Worm (Caenorhabditis elegans): ENCODE data around the gene T19D2.3.
A peak's percentile ranks its signal among the peaks of the same experiment; 100 is the strongest.

T19D2.3 gene

ce11 chrX:3949026-3949425 is 10.0 kb downstream of the T19D2.3 start:
- TF ChIP-seq elt-1 (tag; optimal IDR thresholded peaks at IDR 0.05) (no peak), fkh-2 (tag; optimal IDR thresholded peaks at IDR 0.05) (no peak), egl-5 (tag; optimal IDR thresholded peaks at IDR 0.05) (no peak), ztf-4 (tag; optimal IDR thresholded peaks at IDR 0.05) (no peak), elt-2 (tag; optimal IDR thresholded peaks at IDR 0.05) (peak; percentile 78), ZK546.5 (tag; optimal IDR thresholded peaks at IDR 0.05) (no peak), skn-1 (tag; optimal IDR thresholded peaks at IDR 0.05) (peak; percentile 28), eor-1 (tag; optimal IDR thresholded peaks at IDR 0.05) (no peak), nhr-76 (tag; optimal IDR thresholded peaks at IDR 0.05) (no peak), fkh-10 (GFP tag; optimal IDR thresholded peaks at IDR 0.05) (no peak), nhr-12 (tag; optimal IDR thresholded peaks at IDR 0.05) (no peak), nhr-237 (tag; optimal IDR thresholded peaks at IDR 0.05) (no peak), ceh-28 (tag; optimal IDR thresholded peaks at IDR 0.05) (peak; percentile 4), tbx-2 (tag; optimal IDR thresholded peaks at IDR 0.05) (no peak), mdl-1 (tag; optimal IDR thresholded peaks at IDR 0.05) (no peak), ceh-9 (tag; optimal IDR thresholded peaks at IDR 0.05) (no peak), jun-1 (tag; optimal IDR thresholded peaks at IDR 0.05) (no peak), nhr-28 (tag; optimal IDR thresholded peaks at IDR 0.05) (no peak), ceh-16 (tag; optimal IDR thresholded peaks at IDR 0.05) (no peak), pqm-1 (tag; optimal IDR thresholded peaks at IDR 0.05) (peak; percentile 68), mml-1 (tag; optimal IDR thresholded peaks at IDR 0.05) (no peak), zag-1 (tag; optimal IDR thresholded peaks at IDR 0.05) (no peak), nhr-77 (tag; optimal IDR thresholded peaks at IDR 0.05) (no peak), elt-3 (tag; optimal IDR thresholded peaks at IDR 0.05) (no peak), nfya-1 (tag; optimal IDR thresholded peaks at IDR 0.05; ENCODE audit: insufficient read depth) (no peak), aly-2 (tag; optimal IDR thresholded peaks at IDR 0.05) (no peak), ceh-82 (tag; optimal IDR thresholded peaks at IDR 0.05) (no peak), fos-1 (tag; optimal IDR thresholded peaks at IDR 0.05) (no peak)

- no peak for TF ChIP-seq ceh-82 (tag; optimal IDR thresholded peaks at IDR 0.05)
- TF ChIP-seq lin-15B (tag; optimal IDR thresholded peaks at IDR 0.05), result no peak
- TF ChIP-seq lsy-12 (tag; optimal IDR thresholded peaks at IDR 0.05), result no peak
- TF ChIP-seq egl-27 (tag; optimal IDR thresholded peaks at IDR 0.05), result no peak
- no peak for TF ChIP-seq sea-2 (GFP tag; optimal IDR thresholded peaks at IDR 0.05)
These were observed 10.7 kb downstream of the T19D2.3 start for ce11 chrX:3949763-3950162.

ce11 chrX:3952737-3953136 is 13.7 kb downstream of the T19D2.3 start:
- TF ChIP-seq nfya-1 (tag; optimal IDR thresholded peaks at IDR 0.05; ENCODE audit: insufficient read depth), result no peak
- TF ChIP-seq daf-12 (tag; optimal IDR thresholded peaks at IDR 0.05), result no peak
- TF ChIP-seq pha-4 (tag; optimal IDR thresholded peaks at IDR 0.05), result peak; percentile 12
- peak; percentile 28 for TF ChIP-seq pqm-1 (tag; optimal IDR thresholded peaks at IDR 0.05)
- peak; percentile 81 for TF ChIP-seq elt-2 (tag; optimal IDR thresholded peaks at IDR 0.05)

ce11 chrX:3957475-3958204 is 18.6 kb downstream of the T19D2.3 start:
- TF ChIP-seq daf-12 (tag; optimal IDR thresholded peaks at IDR 0.05), result no peak
- TF ChIP-seq fkh-2 (tag; optimal IDR thresholded peaks at IDR 0.05), result no peak
- no peak for TF ChIP-seq eor-1 (tag; optimal IDR thresholded peaks at IDR 0.05)
- peak; percentile 23 for TF ChIP-seq nfya-1 (tag; optimal IDR thresholded peaks at IDR 0.05; ENCODE audit: insufficient read depth)

DNA sequence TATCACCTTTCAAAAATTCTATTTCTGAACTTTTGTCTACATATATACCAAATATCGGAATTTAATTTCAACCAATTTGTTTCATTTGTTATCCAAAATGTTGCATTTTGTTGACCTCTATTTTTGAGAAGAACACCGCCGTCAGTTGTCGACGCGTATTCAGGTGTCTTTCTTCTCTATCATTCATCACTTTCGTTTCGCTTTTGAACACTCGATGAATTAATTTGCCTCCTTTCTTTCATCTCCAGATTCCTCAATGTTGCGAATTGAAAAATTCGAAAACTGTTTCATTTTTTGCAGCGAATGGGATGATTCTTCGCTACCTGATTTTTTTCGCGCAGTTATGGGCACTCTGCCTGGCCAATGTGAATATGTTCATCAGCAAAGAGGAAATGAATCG is 19.2 kb downstream of the T19D2.3 start, which contains the start of gene lin-18:
Gene lin-18 (plus strand): TSS at position 301 of the 400 bp plus-strand sequence.
- TF ChIP-seq lin-15B (tag; optimal IDR thresholded peaks at IDR 0.05) (no peak), elt-2 (tag; optimal IDR thresholded peaks at IDR 0.05) (no peak), zag-1 (tag; optimal IDR thresholded peaks at IDR 0.05) (no peak), lsy-12 (tag; optimal IDR thresholded peaks at IDR 0.05) (no peak), sea-2 (GFP tag; optimal IDR thresholded peaks at IDR 0.05) (no peak), pha-4 (tag; optimal IDR thresholded peaks at IDR 0.05) (no peak), nhr-67 (tag; optimal IDR thresholded peaks at IDR 0.05) (no peak), ceh-82 (tag; optimal IDR thresholded peaks at IDR 0.05) (no peak), nhr-25 (tag; optimal IDR thresholded peaks at IDR 0.05) (no peak), nhr-23 (tag; optimal IDR thresholded peaks at IDR 0.05) (no peak), pqm-1 (tag; optimal IDR thresholded peaks at IDR 0.05) (no peak), elt-1 (tag; optimal IDR thresholded peaks at IDR 0.05) (no peak), tbx-2 (tag; optimal IDR thresholded peaks at IDR 0.05) (no peak), nhr-76 (tag; optimal IDR thresholded peaks at IDR 0.05) (no peak), fkh-2 (tag; optimal IDR thresholded peaks at IDR 0.05) (no peak)

All from whole organism, L3 larva.